Worm (Caenorhabditis elegans) whole organism, L3 larva: ENCODE data around the gene kcc-2.
"Not testable (repeated sequence)": the region's sequence is repeated elsewhere in the genome, so short reads cannot be mapped to it uniquely, and the experiment has no call there.

Source experiments
- ceh-16 ChIP-seq: sonication (generic microtip); optimal IDR thresholded peaks from 2 replicates; lab custom pipeline; 2017; ENCODE audit warnings: missing biosample characterization, missing genetic modification characterization
- ceh-82 ChIP-seq: fragments of 150-350 bp; optimal IDR thresholded peaks from 2 replicates; lab custom pipeline; 2014; ENCODE audit warnings: missing biosample characterization, missing genetic modification characterization
- ceh-9 ChIP-seq: sonication (generic microtip); optimal IDR thresholded peaks from 2 replicates; lab custom pipeline; 2018; ENCODE audit warnings: missing biosample characterization, missing genetic modification characterization
- elt-1 ChIP-seq: fragments of 150-350 bp; optimal IDR thresholded peaks from 2 replicates; lab custom pipeline; 2014; ENCODE audit warnings: missing biosample characterization, missing genetic modification characterization
- elt-2 ChIP-seq: sonication (generic microtip); optimal IDR thresholded peaks from 2 replicates; lab custom pipeline; 2016; ENCODE audit warnings: missing genetic modification reagents, mild to moderate bottlenecking, missing genetic modification characterization, missing compliant biosample characterization
- fkh-10 ChIP-seq: sonication (generic microtip); optimal IDR thresholded peaks from 2 replicates; lab custom pipeline; 2017; ENCODE audit warnings: missing biosample characterization, missing genetic modification reagents, missing genetic modification characterization
- hmg-11 ChIP-seq: sonication (generic microtip); optimal IDR thresholded peaks from 2 replicates; lab custom pipeline; 2016; ENCODE audit warnings: missing genetic modification characterization, missing compliant biosample characterization
- jun-1 ChIP-seq: fragments of 150-350 bp; optimal IDR thresholded peaks from 2 replicates; lab custom pipeline; 2014; ENCODE audit warnings: missing biosample characterization, missing genetic modification reagents, missing genetic modification characterization
- lin-15B ChIP-seq: fragments of 150-350 bp; optimal IDR thresholded peaks from 2 replicates; lab custom pipeline; 2014; ENCODE audit warnings: missing biosample characterization, missing genetic modification characterization
- lin-39 ChIP-seq: fragments of 150-350 bp; optimal IDR thresholded peaks from 2 replicates; lab custom pipeline; 2018; ENCODE audit warnings: missing biosample characterization, missing genetic modification reagents, missing genetic modification characterization
- mml-1 ChIP-seq: fragments of 150-350 bp; sonication (generic microtip); optimal IDR thresholded peaks from 3 replicates; lab custom pipeline; 2014; ENCODE audit warnings: missing biosample characterization, missing genetic modification characterization
- nhr-12 ChIP-seq: fragments of 150-350 bp; optimal IDR thresholded peaks from 2 replicates; lab custom pipeline; 2014; ENCODE audit warnings: missing biosample characterization, missing genetic modification characterization
- nhr-23 ChIP-seq: fragments of 150-350 bp; optimal IDR thresholded peaks from 2 replicates; lab custom pipeline; 2014; ENCODE audit warnings: missing biosample characterization, missing genetic modification reagents, missing genetic modification characterization
- nhr-25 ChIP-seq: sonication (generic microtip); optimal IDR thresholded peaks from 2 replicates; lab custom pipeline; 2017; ENCODE audit warnings: missing biosample characterization, missing genetic modification characterization
- nhr-67 ChIP-seq: fragments of 150-350 bp; optimal IDR thresholded peaks from 2 replicates; lab custom pipeline; 2014; ENCODE audit warnings: missing biosample characterization, missing genetic modification characterization
- nhr-77 ChIP-seq: fragments of 150-350 bp; optimal IDR thresholded peaks from 2 replicates; lab custom pipeline; 2014; ENCODE audit warnings: missing biosample characterization, missing genetic modification characterization
- pha-4 ChIP-seq: fragments of 150-350 bp; optimal IDR thresholded peaks from 2 replicates; lab custom pipeline; 2014; ENCODE audit warnings: missing biosample characterization, missing genetic modification reagents, missing genetic modification characterization
- pqm-1 ChIP-seq: fragments of 150-350 bp; optimal IDR thresholded peaks from 2 replicates; lab custom pipeline; 2017; ENCODE audit warnings: missing biosample characterization, missing genetic modification characterization, inconsistent platforms
- sea-2 ChIP-seq: fragments of 150-350 bp; sonication (generic microtip); optimal IDR thresholded peaks from 4 replicates; lab custom pipeline; 2014; ENCODE audit warnings: missing biosample characterization, missing genetic modification reagents, missing genetic modification characterization
- snpc-4 ChIP-seq: fragments of 150-350 bp; optimal IDR thresholded peaks from 2 replicates; lab custom pipeline; 2014; ENCODE audit warnings: missing biosample characterization, missing genetic modification characterization
- tbx-2 ChIP-seq: sonication (generic microtip); optimal IDR thresholded peaks from 2 replicates; lab custom pipeline; 2016; ENCODE audit warnings: mild to moderate bottlenecking, missing genetic modification characterization, missing compliant biosample characterization
- unc-39 ChIP-seq: sonication (generic microtip); optimal IDR thresholded peaks from 4 replicates; lab custom pipeline; 2017; ENCODE audit warnings: missing biosample characterization, missing genetic modification characterization
- unc-62 ChIP-seq: fragments of 150-350 bp; sonication (generic microtip); optimal IDR thresholded peaks from 4 replicates; lab custom pipeline; 2014; ENCODE audit warnings: missing biosample characterization, missing genetic modification reagents, missing genetic modification characterization
- ztf-11 ChIP-seq: fragments of 150-350 bp; optimal IDR thresholded peaks from 2 replicates; lab custom pipeline; 2014; ENCODE audit warnings: missing biosample characterization, missing genetic modification characterization
- ztf-4 ChIP-seq: fragments of 150-350 bp; optimal IDR thresholded peaks from 2 replicates; lab custom pipeline; 2014; ENCODE audit warnings: missing biosample characterization, missing genetic modification characterization

Gene kcc-2

DNA sequence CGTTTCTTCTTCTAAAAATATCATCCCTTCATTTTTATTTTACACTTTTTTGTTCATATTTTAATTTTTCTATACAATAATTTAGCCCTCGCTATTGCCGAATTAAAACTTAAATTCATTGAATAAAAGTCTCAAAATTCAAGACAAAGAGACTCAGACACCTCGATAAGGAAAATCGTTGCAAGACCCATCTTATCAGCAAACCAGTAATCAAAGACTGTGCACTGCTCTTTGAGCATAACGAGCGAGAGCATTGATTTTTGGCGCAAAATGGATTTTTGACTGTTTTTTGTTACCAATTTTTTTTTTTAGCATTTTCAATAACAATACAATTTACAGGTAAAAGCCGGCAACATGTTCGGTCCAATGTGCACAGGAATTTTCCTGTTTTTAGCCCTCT is 23.1 kb upstream of the kcc-2 start, which contains the start of gene C46G7.1:
TSS of gene C46G7.1 (plus strand) at position 340 of the 400 bp plus-strand sequence.
- TF ChIP-seq elt-2 (tag; lab: Kevin White, UChicago) (peak; percentile 86), nhr-25 (no peak), pqm-1 (tag; lab: Kevin White, UChicago) (peak; percentile 73)

DNA sequence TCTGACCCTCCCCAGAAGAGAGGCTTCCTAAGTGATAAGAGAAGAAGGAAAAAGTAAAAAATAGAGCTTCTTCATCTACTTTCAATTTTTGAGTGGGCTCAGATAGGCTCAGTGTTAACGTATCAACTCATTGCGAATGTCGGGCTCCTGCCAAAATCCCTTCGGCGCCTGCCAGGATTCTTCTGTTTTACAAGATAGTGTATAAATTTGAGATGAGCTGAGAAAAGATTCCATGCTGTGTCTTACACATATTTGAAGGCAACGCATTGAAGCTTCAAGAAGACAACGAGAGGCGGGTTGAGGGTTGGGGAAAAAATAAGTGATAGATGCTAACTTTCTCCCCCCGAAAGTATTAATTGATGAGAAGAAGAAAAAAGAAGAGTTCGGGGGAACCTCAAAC is 8.4 kb upstream of the kcc-2 start:
- no peak for TF ChIP-seq pqm-1 (tag; lab: Kevin White, UChicago)
- TF ChIP-seq ceh-16, result no peak
- TF ChIP-seq sea-2, result no peak
- TF ChIP-seq nhr-12 (tag; lab: Kevin White, UChicago), result no peak
- no peak for TF ChIP-seq unc-62 (GFP tag; lab: Kevin White, UChicago)
- no peak for TF ChIP-seq ztf-4
- no peak for TF ChIP-seq ztf-11 (tag; lab: Kevin White, UChicago)
- no peak for TF ChIP-seq fkh-10 (GFP tag; lab: Kevin White, UChicago)
- TF ChIP-seq unc-39 (tag; lab: Kevin White, UChicago), result no peak
- TF ChIP-seq, all 47 proteins: peak for 0

DNA sequence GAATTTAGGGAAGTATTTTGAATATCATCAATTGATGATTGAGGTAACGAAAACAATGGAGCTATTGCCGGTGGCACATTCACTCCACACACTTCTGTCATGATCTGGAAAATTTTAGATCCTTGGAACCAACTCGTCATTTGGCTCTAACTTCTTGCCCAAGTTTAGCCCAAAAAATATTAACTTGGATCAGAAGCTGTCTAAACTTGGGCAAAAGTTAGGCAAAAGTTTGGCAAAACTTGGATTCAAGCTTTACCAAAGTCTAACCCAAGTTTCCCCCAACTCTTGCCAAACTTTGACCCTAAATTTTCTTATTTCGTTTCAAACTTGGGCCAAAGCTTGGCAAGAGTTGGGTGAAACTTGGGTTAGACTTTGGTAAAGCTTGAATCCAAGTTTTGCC is 7.2 kb upstream of the kcc-2 start, which contains the start of gene pqn-22:
TSS of gene pqn-22 (minus strand) at position 101 of the 400 bp plus-strand sequence.
- TF ChIP-seq elt-1; ceh-16; ceh-82 (tag; lab: Kevin White, UChicago): not testable (repeated sequence)

DNA sequence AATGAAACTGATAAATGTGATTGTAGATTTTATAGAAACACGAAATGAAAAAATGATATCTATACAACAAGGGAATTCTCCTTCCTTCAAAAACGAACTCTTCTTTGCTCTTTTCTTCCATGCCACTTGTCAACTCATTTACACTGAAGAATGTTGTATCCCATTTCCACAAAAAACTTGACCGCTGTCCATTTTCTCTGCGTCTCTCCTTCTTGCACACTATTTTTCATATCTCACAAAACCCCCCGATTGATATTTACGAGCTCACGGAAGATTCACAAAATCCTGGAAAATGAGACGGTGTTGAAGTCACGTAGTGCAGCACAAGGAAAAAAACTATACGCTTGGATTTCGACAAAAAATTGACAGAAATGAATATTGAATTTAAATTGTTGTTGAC is 5.7 kb upstream of the kcc-2 start:
- TF ChIP-seq lin-39 (tag; lab: Kevin White, UChicago), result no peak
- no peak for TF ChIP-seq pqm-1 (tag; lab: Kevin White, UChicago)

DNA sequence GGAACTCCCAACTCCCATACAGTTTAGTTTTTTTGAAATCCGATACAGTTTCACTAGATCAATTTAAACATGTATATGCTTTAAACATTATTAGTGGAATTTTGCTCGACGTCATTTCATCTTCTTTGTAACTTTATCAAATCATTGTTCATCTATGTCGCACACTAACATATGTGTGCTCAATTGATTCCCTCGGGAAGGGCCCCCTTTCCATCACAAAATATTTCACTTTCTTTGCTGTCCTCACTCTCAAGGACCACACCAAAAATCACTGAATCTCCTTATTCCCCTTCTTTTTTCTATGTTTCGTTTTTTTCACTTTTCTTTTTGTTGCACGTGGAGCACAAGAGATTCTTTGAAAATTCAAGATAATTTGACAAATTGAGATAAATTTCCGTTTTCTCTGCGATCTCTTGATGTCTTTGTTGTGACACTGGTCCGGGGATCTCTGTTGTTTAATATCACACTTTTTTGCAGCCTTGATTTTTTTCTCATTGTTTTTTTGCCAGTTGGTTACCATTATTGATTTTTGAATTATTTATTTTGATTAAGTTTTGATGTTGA is 6.5 kb downstream of the kcc-2 start:
- peak; percentile 72 for TF ChIP-seq fkh-10 (GFP tag; lab: Kevin White, UChicago)
- TF ChIP-seq mml-1, result no peak

DNA sequence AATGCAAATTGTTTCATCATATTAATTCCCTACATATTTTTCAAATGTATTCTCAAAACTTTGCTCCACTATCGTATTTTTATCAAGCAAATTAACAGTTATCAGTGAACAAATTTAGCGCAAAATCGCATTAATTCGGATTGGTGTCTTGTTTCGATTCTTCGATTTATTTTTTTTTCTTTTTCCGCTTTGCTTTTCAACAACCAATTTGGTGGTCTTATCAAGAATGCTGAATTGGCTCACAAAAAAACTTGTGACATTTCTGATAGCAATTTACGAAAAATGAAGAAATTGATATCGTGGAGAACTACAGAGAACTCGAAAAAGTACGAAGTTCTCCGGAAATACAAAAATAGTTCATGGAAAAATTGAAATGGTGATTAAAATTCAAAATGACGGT is 7.7 kb downstream of the kcc-2 start:
- TF ChIP-seq tbx-2 (no peak), snpc-4 (tag; lab: Kevin White, UChicago) (no peak), pha-4 (peak; percentile 58), pqm-1 (tag; lab: Kevin White, UChicago) (peak; percentile 73), jun-1 (tag; lab: Kevin White, UChicago) (peak; percentile 14), fkh-10 (GFP tag; lab: Kevin White, UChicago) (no peak), elt-2 (tag; lab: Kevin White, UChicago) (peak; percentile 95)

DNA sequence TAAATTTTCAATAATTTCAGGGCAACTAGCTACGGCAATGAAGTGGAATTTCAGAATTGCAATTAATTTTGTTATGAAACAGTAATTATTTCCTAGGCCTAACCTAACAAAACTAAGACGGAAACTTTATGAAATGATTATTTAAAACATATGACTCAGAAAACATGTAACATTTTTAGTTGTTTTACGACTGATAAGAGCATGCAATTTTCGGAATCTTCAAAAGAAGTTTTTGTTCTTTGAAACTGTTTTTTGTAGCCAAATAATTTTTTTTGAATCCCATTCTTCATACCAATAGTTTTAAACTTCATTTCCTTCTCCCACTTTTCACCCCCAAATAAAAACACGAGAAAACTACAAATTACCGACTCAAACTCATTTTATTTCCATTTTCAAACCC is 8.3 kb downstream of the kcc-2 start:
- no peak for TF ChIP-seq nhr-67
- TF ChIP-seq lin-15B (tag; lab: Kevin White, UChicago), result no peak
- TF ChIP-seq pqm-1 (tag; lab: Kevin White, UChicago), result peak; percentile 72
- TF ChIP-seq snpc-4 (tag; lab: Kevin White, UChicago), result no peak
- TF ChIP-seq nhr-77 (tag; lab: Kevin White, UChicago), result no peak
- TF ChIP-seq nhr-23 (tag; lab: Kevin White, UChicago), result no peak
- no peak for TF ChIP-seq ceh-9 (tag; lab: Kevin White, UChicago)
- TF ChIP-seq hmg-11 (tag; lab: Kevin White, UChicago), result no peak

DNA sequence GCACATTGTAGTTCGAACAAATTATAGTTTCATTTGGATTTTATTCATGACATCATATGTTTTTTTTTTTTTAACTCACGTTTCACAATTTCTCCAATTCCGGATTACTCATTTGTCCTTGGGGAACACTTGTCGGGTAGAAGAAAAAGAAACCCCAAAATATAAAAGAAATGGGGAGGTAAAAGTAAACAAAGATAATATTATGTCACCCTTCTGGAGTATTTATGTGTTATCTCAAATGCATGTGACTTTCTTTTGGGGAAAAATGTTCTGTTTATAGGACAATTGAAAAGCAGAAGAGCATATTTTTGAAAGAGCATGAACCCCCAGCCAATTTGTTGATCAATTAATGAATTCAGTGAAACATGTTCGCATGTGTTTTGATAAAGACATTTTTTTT is 11.1 kb downstream of the kcc-2 start:
- TF ChIP-seq pqm-1 (tag; lab: Kevin White, UChicago) (peak; percentile 59), elt-2 (tag; lab: Kevin White, UChicago) (peak; percentile 55), jun-1 (tag; lab: Kevin White, UChicago) (peak; percentile 16), pha-4 (peak; percentile 94), nhr-23 (tag; lab: Kevin White, UChicago) (no peak), unc-39 (tag; lab: Kevin White, UChicago) (no peak)
